Worm (Caenorhabditis elegans) whole organism, young adult: ENCODE data around the gene ZK899.6.

ENCODE experiments used
- B0035.1 ChIP-seq: sonication (generic microtip); optimal IDR thresholded peaks from 2 replicates; lab custom pipeline; 2016; ENCODE audit warnings: missing genetic modification characterization, mild to moderate bottlenecking, missing compliant biosample characterization, missing genotype, missing genetic modification reagents
- C17E4.6 ChIP-seq: fragments of 200-800 bp; sonication (Bioruptor generic); IDR thresholded peaks from 2 replicates; pipeline ENCODE4 v1.3.6; 2022; ENCODE audit warnings: missing genetic modification reagents, missing genetic modification characterization, missing compliant biosample characterization
- F10E7.11 ChIP-seq: sonication (generic microtip); optimal IDR thresholded peaks from 2 replicates; lab custom pipeline; 2017; ENCODE audit warnings: mild to moderate bottlenecking, missing genetic modification characterization, moderate library complexity, missing compliant biosample characterization
- F23B12.7 ChIP-seq: sonication (generic microtip); optimal IDR thresholded peaks from 2 replicates; lab custom pipeline; 2017; ENCODE audit warnings: missing genetic modification characterization, mild to moderate bottlenecking, missing compliant biosample characterization, antibody characterized with exemption, moderate library complexity; ENCODE audit not compliant: insufficient read depth
- F33H1.4 ChIP-seq: fragments of 200-800 bp; sonication (Bioruptor generic); IDR thresholded peaks from 2 replicates; pipeline ENCODE4 v1.3.6; 2022; ENCODE audit warnings: missing genetic modification reagents, missing genetic modification characterization, missing compliant biosample characterization
- F37B4.10 ChIP-seq: fragments of 200-800 bp; sonication (Bioruptor generic); IDR thresholded peaks from 2 replicates; pipeline ENCODE4 v1.3.6; 2022; ENCODE audit warnings: missing genetic modification characterization, missing compliant biosample characterization
- F39B2.1 ChIP-seq: fragments of 200-800 bp; sonication (Bioruptor generic); IDR thresholded peaks from 2 replicates; pipeline ENCODE4 v1.3.6; 2022; ENCODE audit warnings: missing genetic modification reagents, missing genetic modification characterization, missing compliant biosample characterization
- F49E8.2 ChIP-seq: sonication (generic microtip); optimal IDR thresholded peaks from 3 replicates; lab custom pipeline; 2017; ENCODE audit warnings: missing genetic modification characterization, mild to moderate bottlenecking, missing compliant biosample characterization, antibody characterized with exemption, moderate library complexity; ENCODE audit not compliant: insufficient read depth
- F52B5.7 ChIP-seq: sonication (generic microtip); optimal IDR thresholded peaks from 2 replicates; lab custom pipeline; 2016; ENCODE audit warnings: mild to moderate bottlenecking, missing genetic modification characterization, missing compliant biosample characterization
- F57A8.1 ChIP-seq: fragments of 200-800 bp; sonication (Bioruptor generic); optimal IDR thresholded peaks from 2 replicates; lab custom pipeline; 2018; ENCODE audit warnings: mild to moderate bottlenecking, missing genetic modification characterization, moderate library complexity, missing compliant biosample characterization
- F57C9.4 ChIP-seq: sonication (generic microtip); optimal IDR thresholded peaks from 2 replicates; lab custom pipeline; 2017; ENCODE audit warnings: mild to moderate bottlenecking, missing genetic modification characterization, missing compliant biosample characterization
- Y67H2A.10 ChIP-seq: fragments of 200-800 bp; sonication (Bioruptor generic); conservative IDR thresholded peaks from 2 replicates; pipeline ENCODE4 v1.3.6; 2022; ENCODE audit warnings: missing genetic modification reagents, missing genetic modification characterization, missing compliant biosample characterization
- atf-7 ChIP-seq: sonication (generic microtip); optimal IDR thresholded peaks from 2 replicates; lab custom pipeline; 2017; ENCODE audit warnings: mild to moderate bottlenecking, missing genetic modification characterization, missing compliant biosample characterization
- athp-1 ChIP-seq: sonication (generic microtip); optimal IDR thresholded peaks from 2 replicates; lab custom pipeline; 2017; ENCODE audit warnings: mild to moderate bottlenecking, missing genetic modification characterization, missing compliant biosample characterization
- attf-6 ChIP-seq: fragments of 200-800 bp; sonication (Bioruptor generic); IDR thresholded peaks from 2 replicates; pipeline ENCODE4 v1.3.6; 2022; ENCODE audit warnings: missing genetic modification reagents, missing genetic modification characterization, missing compliant biosample characterization
- bed-2 ChIP-seq: fragments of 200-800 bp; sonication (Bioruptor generic); IDR thresholded peaks from 2 replicates; pipeline ENCODE4 v1.3.6; 2022; ENCODE audit warnings: missing genetic modification reagents, missing genetic modification characterization, missing compliant biosample characterization
- ccch-3 ChIP-seq: fragments of 200-800 bp; sonication (Bioruptor generic); optimal IDR thresholded peaks from 2 replicates; lab custom pipeline; 2018; ENCODE audit warnings: mild to moderate bottlenecking, missing genetic modification characterization, missing compliant biosample characterization
- cebp-1 ChIP-seq, 2 experiments: fragments of 200-800 bp in 1 of 2; sonication (Bioruptor generic) in 1 of 2; sonication (generic microtip) in 1 of 2; IDR thresholded peaks in 1 of 2; optimal IDR thresholded peaks in 1 of 2; 2 replicates each; pipeline versions ENCODE4 v1.3.6 to Lab custom; 2017 to 2022; ENCODE audit warnings: missing compliant biosample characterization in 2 of 2, missing genetic modification characterization in 2 of 2, mild to moderate bottlenecking in 1 of 2, missing genetic modification reagents in 1 of 2, moderate library complexity in 1 of 2
- ceh-27 ChIP-seq: fragments of 200-800 bp; sonication (Bioruptor generic); optimal IDR thresholded peaks from 2 replicates; lab custom pipeline; 2018; ENCODE audit warnings: mild to moderate bottlenecking, missing genetic modification characterization, moderate library complexity, missing compliant biosample characterization
- ceh-40 ChIP-seq: fragments of 200-800 bp; sonication (Bioruptor generic); IDR thresholded peaks from 2 replicates; pipeline ENCODE4 v1.3.6; 2022; ENCODE audit warnings: missing genetic modification characterization, missing compliant biosample characterization
- ceh-58 ChIP-seq: fragments of 200-800 bp; sonication (Bioruptor generic); IDR thresholded peaks from 2 replicates; pipeline ENCODE4 v1.3.6; 2022; ENCODE audit warnings: missing genetic modification characterization, missing compliant biosample characterization
- die-1 ChIP-seq: sonication (generic microtip); optimal IDR thresholded peaks from 2 replicates; lab custom pipeline; 2016; ENCODE audit warnings: missing genotype, mild to moderate bottlenecking, missing genetic modification characterization, missing compliant biosample characterization
- dox-1 ChIP-seq: fragments of 200-800 bp; sonication (Bioruptor generic); IDR thresholded peaks from 2 replicates; pipeline ENCODE4 v1.3.6; 2022; ENCODE audit warnings: missing genetic modification reagents, missing genetic modification characterization, missing compliant biosample characterization
- dpff-1 ChIP-seq: sonication (generic microtip); optimal IDR thresholded peaks from 2 replicates; lab custom pipeline; 2017; ENCODE audit warnings: mild to moderate bottlenecking, missing genetic modification characterization, missing compliant biosample characterization
- ets-4 ChIP-seq: fragments of 200-800 bp; sonication (Bioruptor generic); optimal IDR thresholded peaks from 2 replicates; lab custom pipeline; 2018; ENCODE audit warnings: mild to moderate bottlenecking, missing genetic modification characterization, missing compliant biosample characterization
- fkh-3 ChIP-seq: sonication (generic microtip); optimal IDR thresholded peaks from 2 replicates; lab custom pipeline; 2016; ENCODE audit warnings: mild to moderate bottlenecking, missing genetic modification characterization, missing compliant biosample characterization
- gei-17 ChIP-seq: fragments of 200-800 bp; sonication (Bioruptor generic); optimal IDR thresholded peaks from 2 replicates; lab custom pipeline; 2018; ENCODE audit warnings: mild to moderate bottlenecking, missing genetic modification characterization, missing compliant biosample characterization
- him-1 ChIP-seq: sonication (generic microtip); optimal IDR thresholded peaks from 2 replicates; lab custom pipeline; 2016; ENCODE audit warnings: missing genotype, missing genetic modification reagents, missing genetic modification characterization, missing compliant biosample characterization
- hrde-1 ChIP-seq: sonication (generic microtip); optimal IDR thresholded peaks from 2 replicates; lab custom pipeline; 2016; ENCODE audit warnings: missing genetic modification characterization, mild to moderate bottlenecking, missing compliant biosample characterization, moderate library complexity, missing genotype, missing genetic modification reagents, borderline replicate concordance
- lin-40 ChIP-seq: sonication (generic microtip); optimal IDR thresholded peaks from 2 replicates; lab custom pipeline; 2016; ENCODE audit warnings: missing genetic modification characterization, mild to moderate bottlenecking, missing compliant biosample characterization, missing genotype, missing genetic modification reagents
- lir-1 ChIP-seq: fragments of 200-800 bp; sonication (Bioruptor generic); conservative IDR thresholded peaks from 2 replicates; pipeline ENCODE4 v1.3.6; 2022; ENCODE audit warnings: missing genetic modification reagents, missing genetic modification characterization, missing compliant biosample characterization
- madf-10 ChIP-seq: sonication (generic microtip); optimal IDR thresholded peaks from 2 replicates; lab custom pipeline; 2016; ENCODE audit warnings: mild to moderate bottlenecking, missing genetic modification characterization, missing compliant biosample characterization
- madf-8 ChIP-seq: fragments of 200-800 bp; sonication (Bioruptor generic); conservative IDR thresholded peaks from 2 replicates; pipeline ENCODE4 v1.3.6; 2022; ENCODE audit warnings: missing genetic modification reagents, missing genetic modification characterization, missing compliant biosample characterization
- mcd-1 ChIP-seq: fragments of 200-800 bp; sonication (Bioruptor generic); IDR thresholded peaks from 2 replicates; pipeline ENCODE4 v1.3.6; 2022; ENCODE audit warnings: missing genetic modification reagents, missing genetic modification characterization, missing compliant biosample characterization
- mel-28 ChIP-seq: sonication (generic microtip); optimal IDR thresholded peaks from 2 replicates; lab custom pipeline; 2016; ENCODE audit warnings: borderline replicate concordance, mild to moderate bottlenecking, missing genetic modification characterization, missing compliant biosample characterization
- nfya-1 ChIP-seq: sonication (generic microtip); optimal IDR thresholded peaks from 2 replicates; lab custom pipeline; 2017; ENCODE audit warnings: antibody characterized with exemption, missing compliant biosample characterization, missing genetic modification characterization, borderline replicate concordance; ENCODE audit not compliant: insufficient read depth
- nhr-120 ChIP-seq: fragments of 200-800 bp; sonication (Bioruptor generic); IDR thresholded peaks from 2 replicates; pipeline ENCODE4 v1.3.6; 2022; ENCODE audit warnings: missing genetic modification characterization, missing compliant biosample characterization
- nhr-90 ChIP-seq: sonication (generic microtip); optimal IDR thresholded peaks from 2 replicates; lab custom pipeline; 2016; ENCODE audit warnings: missing genotype, mild to moderate bottlenecking, missing genetic modification characterization, missing compliant biosample characterization
- repo-1 ChIP-seq: sonication (generic microtip); optimal IDR thresholded peaks from 2 replicates; lab custom pipeline; 2017; ENCODE audit warnings: mild to moderate bottlenecking, missing genetic modification characterization, missing compliant biosample characterization
- sea-2 ChIP-seq: fragments of 200-800 bp; sonication (Bioruptor generic); IDR thresholded peaks from 2 replicates; pipeline ENCODE4 v1.3.6; 2022; ENCODE audit warnings: missing genetic modification characterization, missing compliant biosample characterization
- snpc-1.3 ChIP-seq: sonication (generic microtip); optimal IDR thresholded peaks from 2 replicates; lab custom pipeline; 2017; ENCODE audit warnings: missing genetic modification characterization, mild to moderate bottlenecking, missing compliant biosample characterization, antibody characterized with exemption, moderate library complexity, missing genotype, missing genetic modification reagents; ENCODE audit not compliant: insufficient read depth
- snpc-4 ChIP-seq, 5 experiments: fragments of 150-350 bp in 1 of 5; sonication (generic microtip) in 4 of 5; optimal IDR thresholded peaks; 2 replicates each; lab custom pipeline; 2014 to 2018; ENCODE audit warnings: missing genetic modification characterization in 5 of 5, missing biosample characterization in 3 of 5, antibody characterized with exemption in 2 of 5, mild to moderate bottlenecking in 2 of 5, missing compliant biosample characterization in 2 of 5, missing genotype in 2 of 5, moderate library complexity in 2 of 5, missing genetic modification reagents in 1 of 5
- unc-62 ChIP-seq: fragments of 150-350 bp; optimal IDR thresholded peaks from 2 replicates; lab custom pipeline; 2014; ENCODE audit warnings: missing biosample characterization, missing genetic modification reagents, missing genetic modification characterization
- ztf-26 ChIP-seq: sonication (generic microtip); optimal IDR thresholded peaks from 2 replicates; lab custom pipeline; 2017; ENCODE audit warnings: missing genetic modification characterization, missing compliant biosample characterization
- ztf-3 ChIP-seq: fragments of 200-800 bp; sonication (Bioruptor generic); optimal IDR thresholded peaks from 2 replicates; lab custom pipeline; 2018; ENCODE audit warnings: mild to moderate bottlenecking, missing genetic modification characterization, missing compliant biosample characterization
- ztf-6 ChIP-seq: fragments of 200-800 bp; sonication (Bioruptor generic); IDR thresholded peaks from 2 replicates; pipeline ENCODE4 v1.3.6; 2022; ENCODE audit warnings: missing genetic modification reagents, missing genetic modification characterization, missing compliant biosample characterization

Gene ZK899.6

DNA sequence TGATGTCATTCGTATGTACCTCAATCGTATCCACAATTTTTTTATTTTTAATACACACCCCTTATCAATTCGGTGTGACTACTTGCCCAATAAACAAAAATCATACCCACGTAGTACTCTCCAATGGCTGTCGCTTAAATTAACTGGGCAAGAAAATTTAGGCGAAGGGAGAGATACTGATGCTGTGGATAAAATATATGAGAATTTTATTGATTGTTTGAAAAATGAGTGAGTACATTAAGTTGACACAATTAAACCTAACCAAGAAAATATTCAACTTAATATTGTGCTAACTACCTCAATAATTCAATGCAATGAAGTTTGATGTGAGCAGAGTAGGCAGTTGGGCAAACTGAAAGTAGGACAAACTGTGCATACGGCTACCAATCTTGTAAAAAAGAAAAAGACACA lies 2.6 kb downstream of the ZK899.6 start (continued):
- TF ChIP-seq die-1 (tag; lab: Kevin White, UChicago) (peak; percentile 61), F57C9.4 (tag; lab: Kevin White, UChicago) (no peak), repo-1 (peak; percentile 100), madf-10 (tag; lab: Kevin White, UChicago) (peak; percentile 96), Y67H2A.10 (peak; percentile 36; the same call in 1 of the 2 replicates), ceh-27 (GFP tag; lab: Kevin White, UChicago) (peak; percentile 99), cebp-1 (GFP tag; IDR thresholded peaks at IDR 0.05; lab: Robert Waterston, UW) (peak; percentile 82), cebp-1 (tag; optimal IDR thresholded peaks at IDR 0.05; lab: Kevin White, UChicago) (peak; percentile 97), F49E8.2 (no peak), mel-28 (no peak), lin-40 (peak; percentile 100), gei-17 (GFP tag; lab: Kevin White, UChicago) (peak; percentile 99), F57A8.1 (GFP tag; lab: Kevin White, UChicago) (peak; percentile 93), ztf-26 (tag; lab: Kevin White, UChicago) (peak; percentile 99), unc-62 (GFP tag; lab: Kevin White, UChicago) (peak; percentile 80), ccch-3 (GFP tag; lab: Kevin White, UChicago) (peak; percentile 94), F10E7.11 (tag; lab: Kevin White, UChicago) (peak; percentile 95), nhr-90 (tag; lab: Kevin White, UChicago) (peak; percentile 89), fkh-3 (no peak), madf-8 (no peak), C17E4.6 (GFP tag; lab: Robert Waterston, UW) (peak; percentile 80), ets-4 (GFP tag; lab: Kevin White, UChicago) (peak; percentile 81), athp-1 (tag; lab: Kevin White, UChicago) (peak; percentile 11), atf-7 (tag; lab: Kevin White, UChicago) (peak; percentile 99), ceh-58 (GFP tag; lab: Robert Waterston, UW) (0 out of 2 replicates have a peak, but pooled peaks have one; percentile 82), F23B12.7 (tag; lab: Kevin White, UChicago) (peak; percentile 96), nfya-1 (tag; lab: Kevin White, UChicago) (no peak), lir-1 (GFP tag; lab: Robert Waterston, UW) (peak; percentile 89), snpc-1.3 (tag; lab: Kevin White, UChicago) (peak; percentile 17), dox-1 (GFP tag; lab: Robert Waterston, UW) (peak; percentile 98), him-1 (tag; lab: Kevin White, UChicago) (no peak), F39B2.1 (no peak), dpff-1 (tag; lab: Kevin White, UChicago) (peak; percentile 93), bed-2 (GFP tag; lab: Robert Waterston, UW) (peak; percentile 90), hrde-1 (tag; lab: Kevin White, UChicago) (peak; percentile 30), mcd-1 (peak; percentile 87), F33H1.4 (peak; percentile 10; the same call in 1 of the 2 replicates), nhr-120 (GFP tag; lab: Robert Waterston, UW) (0 out of 2 replicates have a peak, but pooled peaks have one; percentile 82), ztf-6 (GFP tag; lab: Robert Waterston, UW) (peak; percentile 65; the same call in 1 of the 2 replicates), sea-2 (no peak), B0035.1 (peak; percentile 96), F37B4.10 (GFP tag; lab: Robert Waterston, UW) (no peak), F52B5.7 (tag; lab: Kevin White, UChicago) (peak; percentile 89), ceh-40 (GFP tag; lab: Robert Waterston, UW) (no peak; the same call in 1 of the 2 replicates), attf-6 (no peak), ztf-3 (GFP tag; lab: Kevin White, UChicago) (peak; percentile 94), snpc-4 (GFP tag; optimal IDR thresholded peaks at IDR 0.05; lab: Kevin White, UChicago) (peak; percentile 67), snpc-4 (tag; optimal IDR thresholded peaks at IDR 0.05; lab: Kevin White, UChicago) (peak in 3 of 4 experiments; percentile 81 to 91 (median 83))
